Worm (Caenorhabditis elegans): ENCODE data around the gene rfc-1.

Gene rfc-1

ce11 chrV:14597681-14598184 is 48.0 kb downstream of the rfc-1 start, which contains the start of gene R11H6.2:
TSS of gene R11H6.2 (plus strand) at chrV:14598006.
- TF ChIP-seq unc-55 (GFP tag; optimal IDR thresholded peaks at IDR 0.05) (peak; percentile 67), mbf-1 (tag; optimal IDR thresholded peaks at IDR 0.05) (no peak), fos-1 (tag; optimal IDR thresholded peaks at IDR 0.05) (peak; percentile 58), nhr-23 (tag; optimal IDR thresholded peaks at IDR 0.05) (no peak), nhr-25 (tag; optimal IDR thresholded peaks at IDR 0.05) (no peak), nhr-11 (tag; optimal IDR thresholded peaks at IDR 0.05) (no peak), elt-1 (tag; optimal IDR thresholded peaks at IDR 0.05) (no peak), ztf-1 (GFP tag; conservative IDR thresholded peaks at IDR 0.05) (no peak), nhr-129 (tag; optimal IDR thresholded peaks at IDR 0.05) (peak; percentile 60), aly-2 (tag; optimal IDR thresholded peaks at IDR 0.05) (no peak), Y55F3AM.14 (GFP tag; optimal IDR thresholded peaks at IDR 0.05) (no peak), elt-3 (tag; optimal IDR thresholded peaks at IDR 0.05) (no peak), peb-1 (tag; optimal IDR thresholded peaks at IDR 0.05) (no peak), C34F6.9 (tag; optimal IDR thresholded peaks at IDR 0.05) (peak; percentile 77), F13H6.1 (tag; optimal IDR thresholded peaks at IDR 0.05) (no peak), nhr-10 (tag; optimal IDR thresholded peaks at IDR 0.05) (no peak), sma-3 (GFP tag; optimal IDR thresholded peaks at IDR 0.05) (peak; percentile 12), sem-4 (tag; optimal IDR thresholded peaks at IDR 0.05) (no peak), ceh-16 (tag; optimal IDR thresholded peaks at IDR 0.05) (no peak), lsy-2 (tag; optimal IDR thresholded peaks at IDR 0.05) (peak in 1 of 2 experiments; percentile 53), ama-1 (optimal IDR thresholded peaks at IDR 0.05) (no peak), nhr-237 (tag; optimal IDR thresholded peaks at IDR 0.05) (no peak), zag-1 (tag; optimal IDR thresholded peaks at IDR 0.05) (no peak), nhr-6 (tag; optimal IDR thresholded peaks at IDR 0.05) (no peak), nhr-21 (tag; optimal IDR thresholded peaks at IDR 0.05) (no peak), alr-1 (tag; optimal IDR thresholded peaks at IDR 0.05) (no peak), crh-2 (tag; optimal IDR thresholded peaks at IDR 0.05) (no peak), lin-39 (tag; optimal IDR thresholded peaks at IDR 0.05) (no peak), nhr-12 (tag; optimal IDR thresholded peaks at IDR 0.05) (no peak)

ce11 chrV:14597005-14597680 is 48.6 kb downstream of the rfc-1 start, which contains the start of gene pes-9:
TSS of gene pes-9 (minus strand) at chrV:14597034.
- TF ChIP-seq R02D3.7 (tag; optimal IDR thresholded peaks at IDR 0.05) (no peak), sem-4 (tag; optimal IDR thresholded peaks at IDR 0.05) (no peak), fos-1 (tag; optimal IDR thresholded peaks at IDR 0.05) (peak; percentile 27), ztf-11 (tag; optimal IDR thresholded peaks at IDR 0.05) (no peak), zag-1 (tag; optimal IDR thresholded peaks at IDR 0.05) (no peak), sma-3 (GFP tag; optimal IDR thresholded peaks at IDR 0.05) (no peak), crh-2 (tag; optimal IDR thresholded peaks at IDR 0.05) (peak; percentile 29), ceh-82 (tag; optimal IDR thresholded peaks at IDR 0.05) (no peak), egl-27 (tag; optimal IDR thresholded peaks at IDR 0.05) (no peak), peb-1 (tag; optimal IDR thresholded peaks at IDR 0.05) (no peak), sma-9 (GFP tag; optimal IDR thresholded peaks at IDR 0.05) (no peak), sma-9 (tag; optimal IDR thresholded peaks at IDR 0.05) (no peak), ztf-1 (GFP tag; conservative IDR thresholded peaks at IDR 0.05) (no peak)

ce11 chrV:14595984-14596383 is 49.8 kb downstream of the rfc-1 start:
- TF ChIP-seq nhr-237 (tag; optimal IDR thresholded peaks at IDR 0.05) (no peak), ztf-11 (tag; optimal IDR thresholded peaks at IDR 0.05) (no peak), elt-1 (tag; optimal IDR thresholded peaks at IDR 0.05) (no peak), ceh-82 (tag; optimal IDR thresholded peaks at IDR 0.05) (no peak), lin-39 (tag; optimal IDR thresholded peaks at IDR 0.05) (no peak), egl-27 (tag; optimal IDR thresholded peaks at IDR 0.05) (no peak), C34F6.9 (tag; optimal IDR thresholded peaks at IDR 0.05) (no peak), fos-1 (tag; optimal IDR thresholded peaks at IDR 0.05) (peak; percentile 53)

- no peak for TF ChIP-seq ztf-1 (GFP tag; conservative IDR thresholded peaks at IDR 0.05)
- no peak for TF ChIP-seq snpc-4 (tag; optimal IDR thresholded peaks at IDR 0.05)
- no peak for TF ChIP-seq egl-27 (tag; optimal IDR thresholded peaks at IDR 0.05)
- no peak for TF ChIP-seq aly-2 (tag; optimal IDR thresholded peaks at IDR 0.05)
- TF ChIP-seq skn-1 (tag; optimal IDR thresholded peaks at IDR 0.05): no peak
- no peak for TF ChIP-seq nhr-77 (tag; optimal IDR thresholded peaks at IDR 0.05)
- no peak for TF ChIP-seq ztf-4 (tag; optimal IDR thresholded peaks at IDR 0.05)
- TF ChIP-seq lin-13 (GFP tag; optimal IDR thresholded peaks at IDR 0.05): no peak
- TF ChIP-seq nhr-25 (tag; optimal IDR thresholded peaks at IDR 0.05): no peak
- no peak for TF ChIP-seq ceh-16 (tag; optimal IDR thresholded peaks at IDR 0.05)
- TF ChIP-seq sma-9 (GFP tag; optimal IDR thresholded peaks at IDR 0.05): no peak
- TF ChIP-seq sma-9 (tag; optimal IDR thresholded peaks at IDR 0.05): no peak
- TF ChIP-seq sem-4 (tag; optimal IDR thresholded peaks at IDR 0.05): no peak
- TF ChIP-seq sma-3 (GFP tag; optimal IDR thresholded peaks at IDR 0.05): no peak
- TF ChIP-seq nhr-129 (tag; optimal IDR thresholded peaks at IDR 0.05): no peak
- no peak for TF ChIP-seq mab-5 (tag; optimal IDR thresholded peaks at IDR 0.05)
- no peak for TF ChIP-seq peb-1 (tag; optimal IDR thresholded peaks at IDR 0.05)
- TF ChIP-seq nhr-23 (tag; optimal IDR thresholded peaks at IDR 0.05): no peak
Measured at ce11 chrV:14594943-14595342, 50.8 kb downstream of the rfc-1 start.

All from whole organism, L2 larva.